Fruit fly (Drosophila melanogaster) Kc167 (cell line): Measurements from ENCODE around the gene Cdc6.

ENCODE experiments used
- Myc ChIP-seq: fragments of >200 bp; optimal IDR thresholded peaks from 2 replicates; lab custom pipeline; 2017; ENCODE audit warnings: missing external identifiers
- Sin3A ChIP-seq: fragments of >200 bp; optimal IDR thresholded peaks from 2 replicates; lab custom pipeline; 2018; ENCODE audit warnings: missing external identifiers
- h ChIP-seq: fragments of >200 bp; optimal IDR thresholded peaks from 3 replicates; lab custom pipeline; 2018; ENCODE audit warnings: missing external identifiers
- insv ChIP-seq: fragments of >200 bp; optimal IDR thresholded peaks from 3 replicates; lab custom pipeline; 2018; ENCODE audit warnings: missing external identifiers
- psq ChIP-seq: fragments of >200 bp; optimal IDR thresholded peaks from 2 replicates; lab custom pipeline; 2017; ENCODE audit warnings: missing external identifiers
- ttk ChIP-seq: sonication (Bioruptor generic); optimal IDR thresholded peaks from 2 replicates; lab custom pipeline; 2017; ENCODE audit warnings: missing external identifiers

Cdc6 gene

dm6 chr3L:8672199-8673059 is 38.6 kb upstream of the Cdc6 start:
- TF ChIP-seq psq (no peak), Sin3A (no peak), ttk (lab: Kevin White, UChicago) (no peak), insv (lab: Kevin White, UChicago) (no peak), Myc (lab: Kevin White, UChicago) (no peak), h (lab: Kevin White, UChicago) (no peak)

- TF ChIP-seq ttk (lab: Kevin White, UChicago) (no peak), h (lab: Kevin White, UChicago) (no peak), Myc (lab: Kevin White, UChicago) (no peak), Sin3A (no peak), psq (no peak), insv (lab: Kevin White, UChicago) (no peak)
Observed at dm6 chr3L:8670983-8671382, 37.1 kb upstream of the Cdc6 start.

dm6 chr3L:8669847-8670622 is 36.2 kb upstream of the Cdc6 start:
- no peak for TF ChIP-seq ttk (lab: Kevin White, UChicago)
- no peak for TF ChIP-seq psq
- no peak for TF ChIP-seq Sin3A
- TF ChIP-seq Myc (lab: Kevin White, UChicago) = no peak
- TF ChIP-seq h (lab: Kevin White, UChicago) = no peak
- TF ChIP-seq insv (lab: Kevin White, UChicago) = no peak

- TF ChIP-seq Sin3A = no peak
- no peak for TF ChIP-seq Myc (lab: Kevin White, UChicago)
- no peak for TF ChIP-seq ttk (lab: Kevin White, UChicago)
- TF ChIP-seq insv (lab: Kevin White, UChicago) = no peak
- TF ChIP-seq h (lab: Kevin White, UChicago) = no peak
- TF ChIP-seq psq = no peak
Observed at dm6 chr3L:8669087-8669486, 35.2 kb upstream of the Cdc6 start.

dm6 chr3L:8667809-8668593 is 34.1 kb upstream of the Cdc6 start:
- TF ChIP-seq psq = no peak
- TF ChIP-seq Sin3A = no peak
- TF ChIP-seq Myc (lab: Kevin White, UChicago) = no peak
- no peak for TF ChIP-seq h (lab: Kevin White, UChicago)
- TF ChIP-seq ttk (lab: Kevin White, UChicago) = no peak
- no peak for TF ChIP-seq insv (lab: Kevin White, UChicago)

- TF ChIP-seq h (lab: Kevin White, UChicago) (no peak), insv (lab: Kevin White, UChicago) (no peak), ttk (lab: Kevin White, UChicago) (no peak), Myc (lab: Kevin White, UChicago) (no peak), Sin3A (no peak), psq (no peak)
Observed at dm6 chr3L:8666098-8666497, 32.2 kb upstream of the Cdc6 start.

dm6 chr3L:8661793-8662669 is 28.2 kb upstream of the Cdc6 start:
- TF ChIP-seq Myc (lab: Kevin White, UChicago) (no peak), h (lab: Kevin White, UChicago) (no peak), Sin3A (no peak), psq (no peak), insv (lab: Kevin White, UChicago) (no peak), ttk (lab: Kevin White, UChicago) (no peak)

- TF ChIP-seq insv (lab: Kevin White, UChicago) (no peak), h (lab: Kevin White, UChicago) (no peak), psq (no peak), Sin3A (no peak), Myc (lab: Kevin White, UChicago) (no peak), ttk (lab: Kevin White, UChicago) (no peak)
Observed at dm6 chr3L:8660800-8661199, 26.9 kb upstream of the Cdc6 start.

- no peak for TF ChIP-seq ttk (lab: Kevin White, UChicago)
- no peak for TF ChIP-seq Sin3A
- TF ChIP-seq Myc (lab: Kevin White, UChicago) = no peak
- TF ChIP-seq insv (lab: Kevin White, UChicago) = no peak
- no peak for TF ChIP-seq psq
- TF ChIP-seq h (lab: Kevin White, UChicago) = no peak
Observed at dm6 chr3L:8659601-8660000, 25.7 kb upstream of the Cdc6 start.

- TF ChIP-seq Sin3A (no peak), insv (lab: Kevin White, UChicago) (no peak), psq (no peak), ttk (lab: Kevin White, UChicago) (no peak), h (lab: Kevin White, UChicago) (no peak), Myc (lab: Kevin White, UChicago) (no peak)
Observed at dm6 chr3L:8657787-8658186, 23.9 kb upstream of the Cdc6 start.

- TF ChIP-seq h (lab: Kevin White, UChicago) = no peak
- TF ChIP-seq ttk (lab: Kevin White, UChicago) = no peak
- no peak for TF ChIP-seq insv (lab: Kevin White, UChicago)
- TF ChIP-seq Sin3A = no peak
- no peak for TF ChIP-seq psq
- no peak for TF ChIP-seq Myc (lab: Kevin White, UChicago)
Observed at dm6 chr3L:8657429-8657754, 23.5 kb upstream of the Cdc6 start.
